Worm (Caenorhabditis elegans) whole organism, midembryonic: ENCODE data around the gene F21D9.2.

Experiments
- T22C8.4 ChIP-seq: fragments of 200-800 bp; sonication (Bioruptor generic); IDR thresholded peaks from 2 replicates; pipeline ENCODE4 v1.3.6; 2022; ENCODE audit warnings: missing genetic modification characterization, missing compliant biosample characterization
- cog-1 ChIP-seq: sonication (generic microtip); optimal IDR thresholded peaks from 2 replicates; lab custom pipeline; 2016; ENCODE audit warnings: missing genetic modification characterization, missing compliant biosample characterization
- flt-1 ChIP-seq: fragments of 200-800 bp; sonication (Bioruptor generic); IDR thresholded peaks from 2 replicates; pipeline ENCODE4 v1.3.6; 2022; ENCODE audit warnings: missing genetic modification characterization, missing compliant biosample characterization
- med-1 ChIP-seq: sonication (generic microtip); optimal IDR thresholded peaks from 2 replicates; lab custom pipeline; 2017; ENCODE audit warnings: missing genetic modification characterization, mild to moderate bottlenecking, missing compliant biosample characterization, antibody characterized with exemption, missing genetic modification reagents; ENCODE audit not compliant: insufficient read depth
- tab-1 ChIP-seq: fragments of 200-800 bp; sonication (Bioruptor generic); IDR thresholded peaks from 2 replicates; pipeline ENCODE4 v1.3.6; 2022; ENCODE audit warnings: missing genetic modification characterization, missing compliant biosample characterization
- ztf-23 ChIP-seq: fragments of 200-800 bp; sonication (Bioruptor generic); IDR thresholded peaks from 2 replicates; pipeline ENCODE4 v1.3.6; 2022; ENCODE audit warnings: missing genetic modification reagents, missing genetic modification characterization, missing compliant biosample characterization
- ztf-29 ChIP-seq: fragments of 200-800 bp; sonication (Bioruptor generic); IDR thresholded peaks from 2 replicates; pipeline ENCODE4 v1.3.6; 2022; ENCODE audit warnings: missing genetic modification reagents, missing genetic modification characterization, missing compliant biosample characterization

ce11 chrV:19296723-19297122, 34.5 kb upstream of the F21D9.2 start, which contains the start of gene F55C9.6:
- no peak for TF ChIP-seq cog-1 (tag; lab: Kevin White, UChicago)
- TF ChIP-seq med-1, result no peak
- no peak for TF ChIP-seq tab-1
- TF ChIP-seq flt-1 (GFP tag; lab: Robert Waterston, UW), result no peak
- TF ChIP-seq ztf-23 (GFP tag; lab: Robert Waterston, UW), result no peak
- no peak for TF ChIP-seq T22C8.4
- TF ChIP-seq ztf-29 (GFP tag; lab: Robert Waterston, UW), result no peak
